Fruit fly (Drosophila melanogaster) whole organism, embryonic: Measurements from ENCODE around the gene Paf-AHalpha.

ENCODE experiments used
- CG10979 ChIP-seq: fragments of 200-800 bp; sonication (Bioruptor generic); optimal IDR thresholded peaks from 2 replicates; lab custom pipeline; 2018; ENCODE audit warnings: missing biosample characterization, mild to moderate bottlenecking, missing genetic modification characterization, moderate library complexity
- CG12299 ChIP-seq: fragments of 200-800 bp; sonication (Bioruptor generic); optimal IDR thresholded peaks from 2 replicates; lab custom pipeline; 2018; ENCODE audit warnings: missing biosample characterization, mild to moderate bottlenecking, missing genetic modification characterization
- CG30020 ChIP-seq: fragments of 200-800 bp; optimal IDR thresholded peaks from 2 replicates; lab custom pipeline; 2019; ENCODE audit warnings: missing biosample characterization, mild to moderate bottlenecking, missing genetic modification characterization, moderate library complexity
- CG5245 ChIP-seq: fragments of 200-800 bp; sonication (Bioruptor generic); optimal IDR thresholded peaks from 3 replicates; lab custom pipeline; 2016; ENCODE audit warnings: missing biosample characterization, missing genetic modification characterization
- Hr3 ChIP-seq: fragments of 200-800 bp; sonication (Bioruptor generic); optimal IDR thresholded peaks from 3 replicates; lab custom pipeline; 2016; ENCODE audit warnings: missing biosample characterization, missing genetic modification characterization
- caup ChIP-seq: fragments of 200-800 bp; sonication (Bioruptor generic); optimal IDR thresholded peaks from 3 replicates; lab custom pipeline; 2017; ENCODE audit warnings: missing biosample characterization, mild to moderate bottlenecking, missing genetic modification characterization, moderate library complexity; ENCODE audit not compliant: severe bottlenecking
- corto ChIP-seq: fragments of 200-800 bp; sonication (Bioruptor generic); optimal IDR thresholded peaks from 2 replicates; lab custom pipeline; 2016; ENCODE audit warnings: missing biosample characterization, mild to moderate bottlenecking, missing genetic modification characterization, moderate library complexity
- fru ChIP-seq: fragments of >200 bp; optimal IDR thresholded peaks from 2 replicates; lab custom pipeline; 2017
- insv ChIP-seq, 2 experiments: fragments of 200-800 bp; sonication (Bioruptor generic); optimal IDR thresholded peaks; 3 replicates each; lab custom pipeline; 2016 to 2018; ENCODE audit warnings: missing biosample characterization in 2 of 2, missing genetic modification characterization in 2 of 2
- kah ChIP-seq: fragments of 200-800 bp; sonication (Bioruptor generic); optimal IDR thresholded peaks from 2 replicates; lab custom pipeline; 2018; ENCODE audit warnings: missing biosample characterization, mild to moderate bottlenecking, missing genetic modification characterization
- trh ChIP-seq: fragments of 200-800 bp; sonication (Bioruptor generic); optimal IDR thresholded peaks from 2 replicates; lab custom pipeline; 2016; ENCODE audit warnings: missing biosample characterization, missing genetic modification characterization
- z ChIP-seq: fragments of 200-800 bp; sonication (Bioruptor generic); IDR thresholded peaks from 3 replicates; pipeline ENCODE4 v1.3.6; 2022; ENCODE audit warnings: missing biosample characterization, missing genetic modification characterization

- TF ChIP-seq trh: no peak
- no peak for TF ChIP-seq CG12299
- TF ChIP-seq insv (GFP tag; optimal IDR thresholded peaks at IDR 0.05; lab: Kevin White, UChicago): peak in 1 of 2 experiments; percentile 93
- TF ChIP-seq CG10979 (tag; lab: Kevin White, UChicago): no peak
- TF ChIP-seq CG30020: peak; percentile 4
- TF ChIP-seq fru (lab: Kevin White, UChicago): no peak
- no peak for TF ChIP-seq z (GFP tag; lab: Robert Waterston, UW)
- TF ChIP-seq CG5245 (GFP tag; lab: Kevin White, UChicago): no peak
- no peak for TF ChIP-seq caup (GFP tag; lab: Kevin White, UChicago)
- no peak for TF ChIP-seq kah
- TF ChIP-seq corto (GFP tag; lab: Kevin White, UChicago): no peak
- peak; percentile 28 for TF ChIP-seq Hr3 (GFP tag; lab: Kevin White, UChicago)
Observed at dm6 chrX:15745905-15746681, 39.3 kb downstream of the Paf-AHalpha start, which contains the start of the genes CG8944 and CCT6.
